Fruit fly (Drosophila melanogaster): ENCODE measurements around the gene CG34150.

CG34150 gene

DNA sequence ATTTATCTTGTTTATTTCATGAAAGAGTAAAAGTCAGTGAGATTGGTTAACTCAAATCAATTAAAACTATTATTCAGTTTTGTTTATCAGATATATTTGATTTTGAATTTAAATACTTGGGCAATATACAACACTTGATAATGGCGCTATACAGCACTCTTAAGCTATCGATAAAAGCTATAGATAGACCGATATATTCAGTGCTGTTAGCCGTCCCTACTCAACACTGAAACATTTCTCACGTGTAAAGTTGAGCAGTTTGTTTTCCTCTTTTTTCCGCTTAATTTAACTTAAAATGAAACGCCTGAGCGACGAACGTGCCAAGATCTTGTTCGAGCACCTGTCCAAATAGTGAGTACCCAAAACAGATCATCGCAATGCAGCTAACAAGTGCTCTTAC is 36.4 kb downstream of the CG34150 start, which contains the start of gene CG7006 (continued):
- TF ChIP-seq CoRest (tag; optimal IDR thresholded peaks at IDR 0.05) (peak; percentile 58), ftz-f1 (GFP tag; optimal IDR thresholded peaks at IDR 0.05) (no peak), Hr39 (optimal IDR thresholded peaks at IDR 0.05) (no peak), Myb (GFP tag; optimal IDR thresholded peaks at IDR 0.05) (peak; percentile 95), HmgD (GFP tag; optimal IDR thresholded peaks at IDR 0.05) (peak; percentile 76), Gsc (GFP tag; IDR thresholded peaks at IDR 0.05) (no peak), CG18011 (GFP tag; optimal IDR thresholded peaks at IDR 0.05) (no peak), hkb (optimal IDR thresholded peaks at IDR 0.05) (no peak), hkb (GFP tag; IDR thresholded peaks at IDR 0.05) (peak; percentile 43; the same call in 1 of the 2 replicates), nom (GFP tag; optimal IDR thresholded peaks at IDR 0.05) (no peak), CG10462 (GFP tag; optimal IDR thresholded peaks at IDR 0.05) (no peak), CG1602 (GFP tag; optimal IDR thresholded peaks at IDR 0.05) (peak; percentile 56), gce (GFP tag; IDR thresholded peaks at IDR 0.05) (no peak), h (optimal IDR thresholded peaks at IDR 0.05) (no peak), NfI (GFP tag; optimal IDR thresholded peaks at IDR 0.05) (peak; percentile 77), CG14441 (GFP tag; IDR thresholded peaks at IDR 0.05) (no peak), zfh1 (GFP tag; IDR thresholded peaks at IDR 0.05) (peak; percentile 74; the same call in 2 of the 3 replicates), CG7839 (tag; optimal IDR thresholded peaks at IDR 0.05) (no peak), phol (tag; optimal IDR thresholded peaks at IDR 0.05) (peak; percentile 69), wor (GFP tag; IDR thresholded peaks at IDR 0.05) (no peak), amos (GFP tag; IDR thresholded peaks at IDR 0.05; ENCODE audit: partially characterized antibody) (peak; percentile 85), gt (GFP tag; IDR thresholded peaks at IDR 0.05) (no peak; the same call in 1 of the 2 replicates), CG16813 (GFP tag; IDR thresholded peaks at IDR 0.05; ENCODE audit: partially characterized antibody) (peak; percentile 79), CG4404 (GFP tag; IDR thresholded peaks at IDR 0.05) (peak; percentile 31; the same call in 1 of the 2 replicates), Nf-YC (tag; optimal IDR thresholded peaks at IDR 0.05) (no peak), Sox100B (GFP tag; optimal IDR thresholded peaks at IDR 0.05) (no peak), pros (GFP tag; optimal IDR thresholded peaks at IDR 0.05) (no peak), CG5180 (GFP tag; optimal IDR thresholded peaks at IDR 0.05) (no peak), CG8359 (GFP tag; optimal IDR thresholded peaks at IDR 0.05; ENCODE audit: borderline replicate concordance) (no peak), lmd (GFP tag; IDR thresholded peaks at IDR 0.05) (peak; percentile 68; the same call in 1 of the 2 replicates), CG10543 (GFP tag; optimal IDR thresholded peaks at IDR 0.05) (no peak), B-H2 (GFP tag; optimal IDR thresholded peaks at IDR 0.05) (peak; percentile 90), abd-A (tag; optimal IDR thresholded peaks at IDR 0.05) (no peak), CG11695 (GFP tag; IDR thresholded peaks at IDR 0.05) (no peak), pnt (GFP tag; optimal IDR thresholded peaks at IDR 0.05) (peak; percentile 58), crp (GFP tag; optimal IDR thresholded peaks at IDR 0.05) (peak in 1 of 2 experiments; percentile 41), dimm (GFP tag; IDR thresholded peaks at IDR 0.05) (no peak), CG17912 (GFP tag; optimal IDR thresholded peaks at IDR 0.05) (no peak), CG17612 (GFP tag; IDR thresholded peaks at IDR 0.05) (peak; percentile 21; the same call in 1 of the 2 replicates), Fer2 (tag; optimal IDR thresholded peaks at IDR 0.05) (peak; percentile 48), CG7745 (tag; optimal IDR thresholded peaks at IDR 0.05) (no peak), lilli (GFP tag; optimal IDR thresholded peaks at IDR 0.05) (peak; percentile 84), Hr78 (GFP tag; optimal IDR thresholded peaks at IDR 0.05) (no peak), zfh2 (GFP tag; optimal IDR thresholded peaks at IDR 0.05) (peak; percentile 91), CG10959 (GFP tag; IDR thresholded peaks at IDR 0.05) (no peak; the same call in 1 of the 2 replicates), Pdp1 (GFP tag; optimal IDR thresholded peaks at IDR 0.05) (peak; percentile 65 to 78), CG15479 (GFP tag; optimal IDR thresholded peaks at IDR 0.05) (no peak), tx (GFP tag; optimal IDR thresholded peaks at IDR 0.05) (peak; percentile 75), CG7372 (GFP tag; IDR thresholded peaks at IDR 0.05) (peak; percentile 49; the same call in 1 of the 2 replicates), BEAF-32 (GFP tag; optimal IDR thresholded peaks at IDR 0.05) (peak; percentile 84), CG18262 (tag; optimal IDR thresholded peaks at IDR 0.05) (no peak)

Measured in whole organism, embryonic.